Worm (Caenorhabditis elegans) whole organism, L1 larva: Measurements from ENCODE around the gene T05B11.4.

ENCODE experiments used
- C34B4.2 ChIP-seq: sonication (generic microtip); optimal IDR thresholded peaks from 2 replicates; lab custom pipeline; 2017; ENCODE audit warnings: mild to moderate bottlenecking, missing genetic modification characterization, missing compliant biosample characterization
- alr-1 ChIP-seq: fragments of 200-800 bp; sonication (Bioruptor generic); optimal IDR thresholded peaks from 2 replicates; lab custom pipeline; 2018; ENCODE audit warnings: borderline replicate concordance, mild to moderate bottlenecking, missing genetic modification characterization, missing compliant biosample characterization
- aly-2 ChIP-seq: fragments of 150-350 bp; optimal IDR thresholded peaks from 2 replicates; lab custom pipeline; 2014; ENCODE audit warnings: missing biosample characterization, missing genetic modification characterization
- ceh-63 ChIP-seq: fragments of 200-800 bp; sonication (Bioruptor generic); optimal IDR thresholded peaks from 2 replicates; lab custom pipeline; 2018; ENCODE audit warnings: mild to moderate bottlenecking, missing genetic modification characterization, missing compliant biosample characterization
- ces-1 ChIP-seq: fragments of 150-350 bp; optimal IDR thresholded peaks from 2 replicates; lab custom pipeline; 2014; ENCODE audit warnings: missing biosample characterization, missing genetic modification reagents, missing genetic modification characterization
- dsc-1 ChIP-seq: sonication (generic microtip); optimal IDR thresholded peaks from 2 replicates; lab custom pipeline; 2016; ENCODE audit warnings: mild to moderate bottlenecking, missing genetic modification characterization, missing compliant biosample characterization
- efl-3 ChIP-seq: fragments of 200-800 bp; sonication (Bioruptor generic); optimal IDR thresholded peaks from 2 replicates; lab custom pipeline; 2018; ENCODE audit warnings: mild to moderate bottlenecking, missing genetic modification characterization, missing compliant biosample characterization
- fkh-4 ChIP-seq: sonication (generic microtip); optimal IDR thresholded peaks from 2 replicates; lab custom pipeline; 2016; ENCODE audit warnings: missing compliant biosample characterization, missing genetic modification characterization, borderline replicate concordance
- fos-1 ChIP-seq: fragments of 150-350 bp; optimal IDR thresholded peaks from 2 replicates; lab custom pipeline; 2014; ENCODE audit warnings: missing biosample characterization, missing genetic modification characterization
- hpl-2 ChIP-seq: fragments of 150-350 bp; optimal IDR thresholded peaks from 2 replicates; lab custom pipeline; 2014; ENCODE audit warnings: missing biosample characterization, missing genetic modification reagents, missing genetic modification characterization
- irx-1 ChIP-seq: sonication (generic microtip); optimal IDR thresholded peaks from 2 replicates; lab custom pipeline; 2016; ENCODE audit warnings: missing genetic modification characterization, missing compliant biosample characterization
- isw-1 ChIP-seq: fragments of 200-800 bp; sonication (Bioruptor generic); IDR thresholded peaks from 2 replicates; pipeline ENCODE4 v1.3.6; 2022; ENCODE audit warnings: missing genetic modification characterization, missing compliant biosample characterization
- lin-35 ChIP-seq, 2 experiments: fragments of 150-350 bp; optimal IDR thresholded peaks; 2 replicates each; lab custom pipeline; 2014; ENCODE audit warnings: missing biosample characterization in 2 of 2, missing genetic modification characterization in 2 of 2, missing genetic modification reagents in 2 of 2
- lin-39 ChIP-seq: fragments of 150-350 bp; optimal IDR thresholded peaks from 2 replicates; lab custom pipeline; 2014; ENCODE audit warnings: missing biosample characterization, missing genetic modification reagents, missing genetic modification characterization
- lir-3 ChIP-seq: sonication (generic microtip); optimal IDR thresholded peaks from 2 replicates; lab custom pipeline; 2016; ENCODE audit warnings: mild to moderate bottlenecking, missing genetic modification characterization, moderate library complexity, missing compliant biosample characterization; ENCODE audit not compliant: poor library complexity
- mep-1 ChIP-seq: fragments of 150-350 bp; optimal IDR thresholded peaks from 2 replicates; lab custom pipeline; 2014; ENCODE audit warnings: missing biosample characterization, missing genetic modification characterization
- nhr-11 ChIP-seq: fragments of 150-350 bp; optimal IDR thresholded peaks from 2 replicates; lab custom pipeline; 2014; ENCODE audit warnings: missing biosample characterization, missing genetic modification characterization
- nhr-12 ChIP-seq: sonication (generic microtip); optimal IDR thresholded peaks from 2 replicates; lab custom pipeline; 2017; ENCODE audit warnings: missing biosample characterization, missing genetic modification characterization
- nhr-20 ChIP-seq: sonication (generic microtip); optimal IDR thresholded peaks from 2 replicates; lab custom pipeline; 2016; ENCODE audit warnings: mild to moderate bottlenecking, missing genetic modification characterization, missing compliant biosample characterization
- nhr-237 ChIP-seq: fragments of 150-350 bp; optimal IDR thresholded peaks from 2 replicates; lab custom pipeline; 2014; ENCODE audit warnings: missing biosample characterization, missing genetic modification characterization
- nhr-28 ChIP-seq: fragments of 150-350 bp; optimal IDR thresholded peaks from 2 replicates; lab custom pipeline; 2014; ENCODE audit warnings: missing biosample characterization, missing genetic modification characterization
- nhr-71 ChIP-seq: sonication (generic microtip); optimal IDR thresholded peaks from 2 replicates; lab custom pipeline; 2016; ENCODE audit warnings: mild to moderate bottlenecking, missing genetic modification characterization, moderate library complexity, missing compliant biosample characterization
- nhr-76 ChIP-seq: sonication (generic microtip); optimal IDR thresholded peaks from 2 replicates; lab custom pipeline; 2017; ENCODE audit warnings: missing biosample characterization, missing genetic modification characterization
- nhr-85 ChIP-seq: sonication (generic microtip); peaks from one replicate; lab custom pipeline; 2016; ENCODE audit warnings: missing genetic modification characterization, inconsistent platforms, missing compliant biosample characterization
- nhr-90 ChIP-seq: sonication (generic microtip); optimal IDR thresholded peaks from 2 replicates; lab custom pipeline; 2016; ENCODE audit warnings: mild to moderate bottlenecking, missing genetic modification characterization, missing compliant biosample characterization; ENCODE audit not compliant: poor library complexity
- pax-3 ChIP-seq: fragments of 200-800 bp; sonication (Bioruptor generic); optimal IDR thresholded peaks from 2 replicates; lab custom pipeline; 2018; ENCODE audit warnings: mild to moderate bottlenecking, missing genetic modification characterization, moderate library complexity, missing compliant biosample characterization
- skn-1 ChIP-seq: fragments of 150-350 bp; optimal IDR thresholded peaks from 2 replicates; lab custom pipeline; 2014; ENCODE audit warnings: missing biosample characterization, missing genetic modification characterization
- snpc-4 ChIP-seq: fragments of 150-350 bp; optimal IDR thresholded peaks from 2 replicates; lab custom pipeline; 2014; ENCODE audit warnings: missing biosample characterization, missing genetic modification characterization
- sox-4 ChIP-seq: sonication (generic microtip); optimal IDR thresholded peaks from 2 replicates; lab custom pipeline; 2016; ENCODE audit warnings: missing genetic modification characterization, missing compliant biosample characterization
- sup-37 ChIP-seq: fragments of 200-800 bp; sonication (Bioruptor generic); optimal IDR thresholded peaks from 2 replicates; lab custom pipeline; 2018; ENCODE audit warnings: mild to moderate bottlenecking, missing genetic modification characterization, missing compliant biosample characterization
- unc-130 ChIP-seq: fragments of 150-350 bp; optimal IDR thresholded peaks from 2 replicates; lab custom pipeline; 2017; ENCODE audit warnings: missing biosample characterization, missing genetic modification characterization, inconsistent platforms
- unc-30 ChIP-seq: sonication (generic microtip); optimal IDR thresholded peaks from 2 replicates; lab custom pipeline; 2017; ENCODE audit warnings: missing biosample characterization, missing genetic modification characterization
- unc-62 ChIP-seq: fragments of 150-350 bp; optimal IDR thresholded peaks from 2 replicates; lab custom pipeline; 2014; ENCODE audit warnings: missing biosample characterization, missing genetic modification reagents, missing genetic modification characterization
- unc-86 ChIP-seq: sonication (generic microtip); optimal IDR thresholded peaks from 2 replicates; lab custom pipeline; 2016; ENCODE audit warnings: missing genetic modification characterization, missing compliant biosample characterization
- vab-15 ChIP-seq: sonication (generic microtip); optimal IDR thresholded peaks from 2 replicates; lab custom pipeline; 2017; ENCODE audit warnings: missing genotype, mild to moderate bottlenecking, missing genetic modification characterization, missing compliant biosample characterization
- zip-4 ChIP-seq: fragments of 200-800 bp; sonication (Bioruptor generic); optimal IDR thresholded peaks from 2 replicates; lab custom pipeline; 2018; ENCODE audit warnings: mild to moderate bottlenecking, missing genetic modification characterization, moderate library complexity, missing compliant biosample characterization

T05B11.4 gene

DNA sequence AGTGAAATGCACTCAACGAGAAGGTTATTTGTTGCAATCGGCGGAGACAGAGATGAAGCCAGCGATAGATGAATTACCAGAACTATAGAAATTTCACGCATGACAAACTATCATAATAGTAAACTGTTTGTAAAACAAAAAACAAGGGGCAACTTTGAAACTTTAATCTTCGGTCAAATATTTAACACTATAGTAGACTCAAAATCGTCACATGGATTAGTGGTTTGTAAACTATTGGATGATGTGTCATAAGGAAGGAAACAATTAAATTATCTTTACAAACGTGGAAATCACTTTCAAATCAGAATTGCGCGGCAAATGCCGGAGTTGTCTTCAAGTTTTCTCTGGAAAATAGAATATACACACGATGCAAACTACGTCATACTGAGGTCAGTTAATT, 36.8 kb downstream of the T05B11.4 start, which contains the start of gene ZK105.5:
Gene ZK105.5 (minus strand): TSS at position 101 of the 400 bp plus-strand sequence.
- TF ChIP-seq efl-3 (GFP tag; lab: Kevin White, UChicago) (no peak), nhr-237 (tag; lab: Kevin White, UChicago) (no peak), snpc-4 (no peak), irx-1 (tag; lab: Kevin White, UChicago) (no peak), sox-4 (tag; lab: Kevin White, UChicago) (no peak), nhr-11 (tag; lab: Kevin White, UChicago) (no peak), fos-1 (tag; lab: Kevin White, UChicago) (no peak)

DNA sequence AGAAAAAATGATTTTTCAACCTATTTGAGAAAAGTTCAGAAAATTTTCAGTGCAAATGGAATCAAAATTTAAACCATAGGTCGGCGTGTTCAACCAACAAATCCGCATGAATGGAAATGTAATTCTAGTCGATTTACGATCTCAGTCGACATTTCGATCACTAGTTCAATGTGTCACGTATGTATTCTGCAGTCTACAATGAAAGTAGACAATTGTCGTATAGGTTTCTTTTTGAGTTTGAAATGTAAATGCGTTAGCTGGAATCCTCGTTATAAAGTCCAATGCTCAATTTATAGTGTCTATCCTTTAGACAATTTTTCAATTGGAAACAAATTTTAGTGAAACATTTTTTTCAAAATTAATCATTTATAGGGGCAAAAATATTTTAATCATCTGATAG, 38.4 kb downstream of the T05B11.4 start, which contains the start of gene ZK105.12:
Gene ZK105.12 (minus strand): TSS at position 101 of the 400 bp plus-strand sequence.
- TF ChIP-seq zip-4 (GFP tag; lab: Kevin White, UChicago), result no peak
- no peak for TF ChIP-seq hpl-2 (GFP tag; lab: Kevin White, UChicago)
- no peak for TF ChIP-seq aly-2 (tag; lab: Kevin White, UChicago)
- no peak for TF ChIP-seq ces-1 (GFP tag; lab: Kevin White, UChicago)
- TF ChIP-seq isw-1 (GFP tag; lab: Robert Waterston, UW), result no peak
- no peak for TF ChIP-seq nhr-71
- no peak for TF ChIP-seq nhr-28
- no peak for TF ChIP-seq unc-62
- TF ChIP-seq ceh-63 (GFP tag; lab: Kevin White, UChicago), result no peak
- no peak for TF ChIP-seq unc-86 (tag; lab: Kevin White, UChicago)
- TF ChIP-seq alr-1, result no peak

- TF ChIP-seq unc-30 (tag; lab: Kevin White, UChicago) (no peak), nhr-76 (tag; lab: Kevin White, UChicago) (no peak), pax-3 (tag; lab: Kevin White, UChicago) (no peak), fkh-4 (no peak), hpl-2 (GFP tag; lab: Kevin White, UChicago) (no peak), mep-1 (tag; lab: Kevin White, UChicago) (no peak), lin-39 (tag; lab: Kevin White, UChicago) (no peak), nhr-85 (tag; lab: Kevin White, UChicago) (no peak), vab-15 (tag; lab: Kevin White, UChicago) (no peak), nhr-12 (tag; lab: Kevin White, UChicago) (no peak), C34B4.2 (tag; lab: Kevin White, UChicago) (no peak), snpc-4 (no peak), skn-1 (tag; lab: Kevin White, UChicago) (no peak), nhr-20 (tag; lab: Kevin White, UChicago) (no peak)
Measured at ce11 chrV:7713691-7714090, 40.8 kb downstream of the T05B11.4 start, which contains the start of gene ZK105.1. Gene ZK105.1, plus strand, starts transcription at chrV:7713991.

DNA sequence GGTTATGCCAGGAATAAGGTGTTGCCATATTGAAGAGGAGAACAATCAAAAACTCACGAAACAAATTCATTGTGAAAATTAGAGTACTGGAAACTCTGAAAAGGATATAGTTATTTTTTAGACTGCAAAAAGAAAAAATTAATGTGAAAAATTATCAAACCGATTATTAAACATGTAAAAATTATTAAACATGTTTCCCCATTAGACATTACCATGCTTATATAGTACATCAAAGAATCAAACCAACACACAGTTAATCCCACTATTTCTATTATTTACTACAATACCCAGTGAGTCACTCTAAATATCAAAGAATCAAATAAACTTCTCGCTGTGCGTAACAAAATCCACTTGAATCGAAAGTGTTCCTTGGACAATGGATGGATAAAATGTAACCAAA, 41.4 kb downstream of the T05B11.4 start, which contains the start of gene ZK105.13:
Gene ZK105.13 (minus strand): TSS at position 101 of the 400 bp plus-strand sequence.
- TF ChIP-seq unc-62 (no peak), sup-37 (GFP tag; lab: Kevin White, UChicago) (no peak), dsc-1 (tag; lab: Kevin White, UChicago) (no peak), fkh-4 (no peak), lir-3 (tag; lab: Kevin White, UChicago) (no peak), unc-130 (tag; lab: Kevin White, UChicago) (no peak), nhr-28 (no peak), lin-35 (GFP tag; optimal IDR thresholded peaks at IDR 0.05; lab: Kevin White, UChicago) (no peak), nhr-90 (tag; lab: Kevin White, UChicago) (no peak), nhr-12 (tag; lab: Kevin White, UChicago) (no peak)
